Fruit fly (Drosophila melanogaster) whole organism, embryonic: ENCODE results near the gene CG2772.

Source experiments
- Adf1 ChIP-seq: fragments of 200-800 bp; sonication (Bioruptor generic); IDR thresholded peaks from 2 replicates; pipeline ENCODE4 v1.3.6; 2022; ENCODE audit warnings: missing biosample characterization, missing genetic modification characterization
- Aef1 ChIP-seq: fragments of 200-800 bp; sonication (Bioruptor generic); IDR thresholded peaks from 3 replicates; pipeline ENCODE4 v1.3.6; 2022; ENCODE audit warnings: missing biosample characterization, missing genetic modification characterization
- BtbVII ChIP-seq: fragments of 200-800 bp; sonication (Bioruptor generic); optimal IDR thresholded peaks from 3 replicates; lab custom pipeline; 2017; ENCODE audit warnings: missing biosample characterization, mild to moderate bottlenecking, missing genetic modification characterization
- C15 ChIP-seq: fragments of 200-800 bp; sonication (Bioruptor generic); IDR thresholded peaks from 3 replicates; pipeline ENCODE4 v1.3.6; 2022; ENCODE audit warnings: missing biosample characterization, missing genetic modification characterization
- CG1024 ChIP-seq: fragments of 200-800 bp; sonication (Bioruptor generic); IDR thresholded peaks from 2 replicates; pipeline ENCODE4 v1.3.6; 2022; ENCODE audit warnings: missing biosample characterization, missing genetic modification characterization
- CG11560 ChIP-seq: fragments of 200-800 bp; sonication (Bioruptor generic); IDR thresholded peaks from 3 replicates; pipeline ENCODE4 v1.3.6; 2022; ENCODE audit warnings: missing biosample characterization, missing genetic modification characterization
- CG11695 ChIP-seq: fragments of 200-800 bp; sonication (Bioruptor generic); IDR thresholded peaks from 3 replicates; pipeline ENCODE4 v1.3.6; 2022; ENCODE audit warnings: missing biosample characterization, missing genetic modification characterization
- CG13775 ChIP-seq: fragments of 200-800 bp; sonication (Bioruptor generic); optimal IDR thresholded peaks from 3 replicates; lab custom pipeline; 2017; ENCODE audit warnings: missing biosample characterization, mild to moderate bottlenecking, missing genetic modification characterization
- CG14050 ChIP-seq: fragments of 200-800 bp; sonication (Bioruptor generic); IDR thresholded peaks from 3 replicates; pipeline ENCODE4 v1.3.6; 2022; ENCODE audit warnings: missing biosample characterization, missing genetic modification characterization
- CG14860 ChIP-seq: fragments of 200-800 bp; sonication (Bioruptor generic); IDR thresholded peaks from 3 replicates; pipeline ENCODE4 v1.3.6; 2022; ENCODE audit warnings: missing biosample characterization, missing genetic modification characterization; ENCODE audit not compliant: partially characterized antibody
- CG15073 ChIP-seq: fragments of 200-800 bp; sonication (Bioruptor generic); optimal IDR thresholded peaks from 2 replicates; lab custom pipeline; 2016; ENCODE audit warnings: missing biosample characterization, missing genetic modification characterization
- CG17328 ChIP-seq: fragments of 200-800 bp; sonication (Bioruptor generic); IDR thresholded peaks from 2 replicates; pipeline ENCODE4 v1.3.6; 2022; ENCODE audit warnings: missing biosample characterization, missing genetic modification characterization
- CG17612 ChIP-seq: fragments of 200-800 bp; sonication (Bioruptor generic); IDR thresholded peaks from 2 replicates; pipeline ENCODE4 v1.3.6; 2022; ENCODE audit warnings: missing biosample characterization, missing genetic modification characterization
- CG17802 ChIP-seq: fragments of 200-800 bp; sonication (Bioruptor generic); optimal IDR thresholded peaks from 2 replicates; lab custom pipeline; 2018; ENCODE audit warnings: missing biosample characterization, mild to moderate bottlenecking, missing genetic modification characterization, moderate library complexity
- CG30431 ChIP-seq: fragments of 200-800 bp; sonication (Bioruptor generic); optimal IDR thresholded peaks from 2 replicates; lab custom pipeline; 2017; ENCODE audit warnings: missing biosample characterization, missing genetic modification characterization
- CG34376 ChIP-seq: fragments of 200-800 bp; sonication (Bioruptor generic); optimal IDR thresholded peaks from 2 replicates; lab custom pipeline; 2018; ENCODE audit warnings: missing biosample characterization, mild to moderate bottlenecking, missing genetic modification characterization
- CG4424 ChIP-seq: fragments of 200-800 bp; sonication (Bioruptor generic); optimal IDR thresholded peaks from 3 replicates; lab custom pipeline; 2016; ENCODE audit warnings: missing biosample characterization, missing genetic modification characterization
- CG7839 ChIP-seq: fragments of 200-800 bp; sonication (Bioruptor generic); optimal IDR thresholded peaks from 3 replicates; lab custom pipeline; 2018; ENCODE audit warnings: missing biosample characterization, mild to moderate bottlenecking, missing genetic modification characterization, moderate library complexity
- CG9437 ChIP-seq: fragments of 200-800 bp; sonication (Bioruptor generic); optimal IDR thresholded peaks from 2 replicates; lab custom pipeline; 2018; ENCODE audit warnings: missing biosample characterization, mild to moderate bottlenecking, missing genetic modification characterization
- CG9609 ChIP-seq: fragments of 200-800 bp; sonication (Bioruptor generic); optimal IDR thresholded peaks from 3 replicates; lab custom pipeline; 2016; ENCODE audit warnings: missing biosample characterization, missing genetic modification characterization
- Dip2 ChIP-seq: fragments of 200-800 bp; sonication (Bioruptor generic); IDR thresholded peaks from 2 replicates; pipeline ENCODE4 v1.3.6; 2022; ENCODE audit warnings: missing biosample characterization, missing genetic modification characterization
- Eip74EF ChIP-seq, 2 experiments: fragments of 200-800 bp in 1 of 2; fragments of >200 bp in 1 of 2; sonication (Bioruptor generic) in 1 of 2; optimal IDR thresholded peaks; 2 replicates each; lab custom pipeline; 2017 to 2019; ENCODE audit warnings: missing biosample characterization in 2 of 2, missing genetic modification characterization in 2 of 2, mild to moderate bottlenecking in 1 of 2, moderate library complexity in 1 of 2
- Ets65A ChIP-seq: fragments of 200-800 bp; sonication (Bioruptor generic); peaks from one replicate; lab custom pipeline; 2016; ENCODE audit warnings: missing biosample characterization, missing genetic modification characterization
- Fer3 ChIP-seq: fragments of 200-800 bp; sonication (Bioruptor generic); optimal IDR thresholded peaks from 2 replicates; lab custom pipeline; 2018; ENCODE audit warnings: missing biosample characterization, mild to moderate bottlenecking, missing genetic modification characterization, moderate library complexity
- Hmx ChIP-seq: fragments of 200-800 bp; sonication (Bioruptor generic); optimal IDR thresholded peaks from 2 replicates; lab custom pipeline; 2016; ENCODE audit warnings: missing biosample characterization, missing genetic modification characterization
- MBD-R2 ChIP-seq: fragments of 200-800 bp; sonication (Bioruptor generic); IDR thresholded peaks from 2 replicates; pipeline ENCODE4 v1.3.6; 2022; ENCODE audit warnings: missing biosample characterization, missing genetic modification characterization
- Mad ChIP-seq: fragments of 200-800 bp; sonication (Bioruptor generic); optimal IDR thresholded peaks from 2 replicates; lab custom pipeline; 2016; ENCODE audit warnings: missing biosample characterization, missing genetic modification characterization
- NK7.1 ChIP-seq: fragments of 200-800 bp; sonication (Bioruptor generic); optimal IDR thresholded peaks from 3 replicates; lab custom pipeline; 2016; ENCODE audit warnings: missing biosample characterization, missing genetic modification characterization
- NfI ChIP-seq: fragments of 200-800 bp; sonication (Bioruptor generic); optimal IDR thresholded peaks from 3 replicates; lab custom pipeline; 2018; ENCODE audit warnings: missing biosample characterization, mild to moderate bottlenecking, missing genetic modification characterization, moderate library complexity
- Six4 ChIP-seq: fragments of 200-800 bp; sonication (Bioruptor generic); optimal IDR thresholded peaks from 2 replicates; lab custom pipeline; 2016; ENCODE audit warnings: missing biosample characterization, missing genetic modification characterization
- Taf1 ChIP-seq: fragments of 200-800 bp; sonication (Bioruptor generic); IDR thresholded peaks from 2 replicates; pipeline ENCODE4 v1.3.6; 2022; ENCODE audit warnings: missing biosample characterization, missing genetic modification characterization
- Xrp1 ChIP-seq: fragments of 200-800 bp; sonication (Bioruptor generic); IDR thresholded peaks from 2 replicates; pipeline ENCODE4 v1.3.6; 2022; ENCODE audit warnings: missing biosample characterization, missing genetic modification characterization
- YL-1 ChIP-seq: fragments of 200-800 bp; sonication (Bioruptor generic); optimal IDR thresholded peaks from 3 replicates; lab custom pipeline; 2017; ENCODE audit warnings: missing biosample characterization, mild to moderate bottlenecking, missing genetic modification characterization
- ato ChIP-seq: fragments of 200-800 bp; sonication (Bioruptor generic); IDR thresholded peaks from 2 replicates; pipeline ENCODE4 v1.3.6; 2022; ENCODE audit warnings: missing biosample characterization, missing genetic modification characterization; ENCODE audit not compliant: partially characterized antibody
- dan ChIP-seq: fragments of 200-800 bp; sonication (Bioruptor generic); IDR thresholded peaks from 2 replicates; pipeline ENCODE4 v1.3.6; 2022; ENCODE audit warnings: missing biosample characterization, missing genetic modification characterization
- dmrt99B ChIP-seq: fragments of 200-800 bp; sonication (Bioruptor generic); optimal IDR thresholded peaks from 2 replicates; lab custom pipeline; 2018; ENCODE audit warnings: missing biosample characterization, mild to moderate bottlenecking, missing genetic modification characterization, moderate library complexity
- dpn ChIP-seq, 2 experiments: fragments of 200-800 bp; sonication (Bioruptor generic); optimal IDR thresholded peaks; 3 replicates each; lab custom pipeline; 2016; ENCODE audit warnings: missing biosample characterization in 2 of 2, missing genetic modification characterization in 2 of 2
- gce ChIP-seq: fragments of 200-800 bp; sonication (Bioruptor generic); IDR thresholded peaks from 3 replicates; pipeline ENCODE4 v1.3.6; 2022; ENCODE audit warnings: missing biosample characterization, missing genetic modification characterization
- gem ChIP-seq: fragments of 200-800 bp; sonication (Bioruptor generic); optimal IDR thresholded peaks from 2 replicates; lab custom pipeline; 2019; ENCODE audit warnings: missing biosample characterization, mild to moderate bottlenecking, missing genetic modification characterization, moderate library complexity
- hb ChIP-seq: fragments of 200-800 bp; sonication (Bioruptor generic); IDR thresholded peaks from 3 replicates; pipeline ENCODE4 v1.3.6; 2022; ENCODE audit warnings: missing biosample characterization, missing genetic modification characterization; ENCODE audit not compliant: partially characterized antibody
- kah ChIP-seq: fragments of 200-800 bp; sonication (Bioruptor generic); optimal IDR thresholded peaks from 2 replicates; lab custom pipeline; 2018; ENCODE audit warnings: missing biosample characterization, mild to moderate bottlenecking, missing genetic modification characterization
- kni ChIP-seq: fragments of 200-800 bp; sonication (Bioruptor generic); optimal IDR thresholded peaks from 3 replicates; lab custom pipeline; 2017; ENCODE audit warnings: mild to moderate bottlenecking, missing biosample characterization, missing genetic modification reagents, missing genetic modification characterization
- lov ChIP-seq, 2 experiments: fragments of 200-800 bp in 1 of 2; fragments of >200 bp in 1 of 2; sonication (Bioruptor generic) in 1 of 2; IDR thresholded peaks in 1 of 2; optimal IDR thresholded peaks in 1 of 2; 2 replicates in 1 of 2; 3 replicates in 1 of 2; pipeline versions ENCODE4 v1.3.6 to Lab custom; 2017 to 2022; ENCODE audit warnings: missing biosample characterization in 1 of 2, missing genetic modification characterization in 1 of 2
- nom ChIP-seq: fragments of 200-800 bp; sonication (Bioruptor generic); optimal IDR thresholded peaks from 2 replicates; lab custom pipeline; 2017; ENCODE audit warnings: missing biosample characterization, missing genetic modification characterization, mild to moderate bottlenecking, moderate library complexity, missing genetic modification reagents
- onecut ChIP-seq: fragments of 200-800 bp; sonication (Bioruptor generic); IDR thresholded peaks from 2 replicates; pipeline ENCODE4 v1.3.6; 2022; ENCODE audit warnings: missing biosample characterization, missing genetic modification characterization
- prd ChIP-seq, 3 experiments: fragments of >200 bp in 2 of 3; fragments of 200-800 bp in 1 of 3; sonication (Bioruptor generic) in 1 of 3; optimal IDR thresholded peaks in 2 of 3; IDR thresholded peaks in 1 of 3; 2 replicates in 2 of 3; 3 replicates in 1 of 3; pipeline versions ENCODE4 v1.3.6 to Lab custom; 2017 to 2022; ENCODE audit warnings: missing biosample characterization in 1 of 3, missing genetic modification characterization in 1 of 3
- scrt ChIP-seq: fragments of 200-800 bp; sonication (Bioruptor generic); optimal IDR thresholded peaks from 2 replicates; lab custom pipeline; 2018; ENCODE audit warnings: missing biosample characterization, mild to moderate bottlenecking, missing genetic modification characterization, moderate library complexity
- ssp ChIP-seq: fragments of 200-800 bp; sonication (Bioruptor generic); IDR thresholded peaks from 2 replicates; pipeline ENCODE4 v1.3.6; 2022; ENCODE audit warnings: missing biosample characterization, missing genetic modification characterization
- tap ChIP-seq: fragments of 200-800 bp; optimal IDR thresholded peaks from 3 replicates; lab custom pipeline; 2019; ENCODE audit warnings: missing biosample characterization, mild to moderate bottlenecking, missing genetic modification characterization, moderate library complexity
- usp ChIP-seq: fragments of >200 bp; optimal IDR thresholded peaks from 2 replicates; lab custom pipeline; 2017; ENCODE audit warnings: missing biosample characterization, missing genetic modification characterization

CG2772 gene

dm6 chr2L:3457007-3457406 lies 11.2 kb downstream of the CG2772 start, which contains the start of the genes Cog3 and Sec5 (continued):
- TF ChIP-seq kah (GFP tag; lab: Kevin White, UChicago) (no peak), Aef1 (GFP tag; lab: Robert Waterston, UW) (no peak), Eip74EF (GFP tag; optimal IDR thresholded peaks at IDR 0.05; lab: Kevin White, UChicago) (no peak), CG17802 (tag; lab: Kevin White, UChicago) (peak; percentile 24), CG11695 (no peak), Xrp1 (GFP tag; lab: Robert Waterston, UW) (peak; percentile 68), NfI (GFP tag; lab: Kevin White, UChicago) (peak; percentile 78), CG17612 (no peak), nom (GFP tag; lab: Kevin White, UChicago) (peak; percentile 25), Dip2 (GFP tag; lab: Robert Waterston, UW) (no peak), BtbVII (no peak), ato (no peak), CG7839 (tag; lab: Kevin White, UChicago) (no peak), gce (no peak), CG1024 (GFP tag; lab: Robert Waterston, UW) (no peak), Fer3 (tag; lab: Kevin White, UChicago) (peak; percentile 74), MBD-R2 (GFP tag; lab: Robert Waterston, UW) (peak; percentile 93), CG14050 (GFP tag; lab: Robert Waterston, UW) (peak; percentile 17; the same call in 1 of the 3 replicates), Six4 (no peak), CG4424 (GFP tag; lab: Kevin White, UChicago) (peak; percentile 70), dpn (GFP tag; optimal IDR thresholded peaks at IDR 0.05; lab: Kevin White, UChicago) (peak; percentile 45 to 52), hb (no peak), gem (no peak), CG9609 (GFP tag; lab: Kevin White, UChicago) (peak; percentile 60), YL-1 (GFP tag; lab: Kevin White, UChicago) (peak; percentile 86), CG34376 (peak; percentile 65), prd (optimal IDR thresholded peaks at IDR 0.05; lab: Kevin White, UChicago) (no peak), prd (GFP tag; IDR thresholded peaks at IDR 0.05; lab: Robert Waterston, UW) (peak; percentile 67; the same call in 2 of the 3 replicates), dmrt99B (tag; lab: Kevin White, UChicago) (no peak), Hmx (no peak), Mad (GFP tag; lab: Kevin White, UChicago) (peak; percentile 80), CG30431 (GFP tag; lab: Kevin White, UChicago) (no peak), usp (no peak), ssp (GFP tag; lab: Robert Waterston, UW) (peak; percentile 43; the same call in 1 of the 2 replicates), CG14860 (GFP tag; lab: Robert Waterston, UW) (no peak), CG17328 (GFP tag; lab: Robert Waterston, UW) (no peak), CG9437 (GFP tag; lab: Kevin White, UChicago) (peak; percentile 59), CG13775 (peak; percentile 67), Adf1 (GFP tag; lab: Robert Waterston, UW) (no peak), tap (tag; lab: Kevin White, UChicago) (no peak), CG11560 (no peak), scrt (GFP tag; lab: Kevin White, UChicago) (no peak), Ets65A (GFP tag; lab: Kevin White, UChicago) (peak; percentile 61), NK7.1 (GFP tag; lab: Kevin White, UChicago) (no peak), Taf1 (GFP tag; lab: Robert Waterston, UW) (peak; percentile 33; the same call in 1 of the 2 replicates), lov (optimal IDR thresholded peaks at IDR 0.05; lab: Kevin White, UChicago) (no peak), lov (GFP tag; IDR thresholded peaks at IDR 0.05; lab: Robert Waterston, UW) (no peak), dan (no peak), CG15073 (GFP tag; lab: Kevin White, UChicago) (no peak), C15 (GFP tag; lab: Robert Waterston, UW) (no peak), kni (GFP tag; lab: Kevin White, UChicago) (no peak), onecut (GFP tag; lab: Robert Waterston, UW) (no peak; the same call in 1 of the 2 replicates)
